Fruit fly (Drosophila melanogaster) whole organism, embryonic: ENCODE measurements around the gene Obp93a.

Source experiments
- Adf1 ChIP-seq: fragments of 200-800 bp; sonication (Bioruptor generic); IDR thresholded peaks from 2 replicates; pipeline ENCODE4 v1.3.6; 2022; ENCODE audit warnings: missing biosample characterization, missing genetic modification characterization
- B-H1 ChIP-seq: fragments of 200-800 bp; sonication (Bioruptor generic); IDR thresholded peaks from 3 replicates; pipeline ENCODE4 v1.3.6; 2022; ENCODE audit warnings: missing biosample characterization, missing genetic modification characterization
- Blimp-1 ChIP-seq: fragments of 200-800 bp; sonication (Bioruptor generic); optimal IDR thresholded peaks from 3 replicates; lab custom pipeline; 2018; ENCODE audit warnings: missing biosample characterization, missing genetic modification characterization, mild to moderate bottlenecking, moderate library complexity, missing genetic modification reagents
- CG13123 ChIP-seq: fragments of 200-800 bp; sonication (Bioruptor generic); optimal IDR thresholded peaks from 2 replicates; lab custom pipeline; 2016; ENCODE audit warnings: missing biosample characterization, missing genetic modification characterization
- CG14965 ChIP-seq: fragments of 200-800 bp; sonication (Bioruptor generic); optimal IDR thresholded peaks from 2 replicates; lab custom pipeline; 2016; ENCODE audit warnings: missing biosample characterization, missing genetic modification characterization, borderline replicate concordance
- CG15011 ChIP-seq: fragments of 200-800 bp; sonication (Bioruptor generic); optimal IDR thresholded peaks from 3 replicates; lab custom pipeline; 2018; ENCODE audit warnings: missing biosample characterization, mild to moderate bottlenecking, missing genetic modification characterization
- CG15479 ChIP-seq: fragments of 200-800 bp; sonication (Bioruptor generic); optimal IDR thresholded peaks from 3 replicates; lab custom pipeline; 2019; ENCODE audit warnings: missing biosample characterization, mild to moderate bottlenecking, missing genetic modification characterization, moderate library complexity
- CG15601 ChIP-seq: fragments of 200-800 bp; sonication (Bioruptor generic); optimal IDR thresholded peaks from 3 replicates; lab custom pipeline; 2019; ENCODE audit warnings: missing biosample characterization, mild to moderate bottlenecking, missing genetic modification characterization, moderate library complexity
- CG1792 ChIP-seq: fragments of 200-800 bp; sonication (Bioruptor generic); optimal IDR thresholded peaks from 2 replicates; lab custom pipeline; 2016; ENCODE audit warnings: missing biosample characterization, missing genetic modification characterization
- CG2678 ChIP-seq: fragments of 200-800 bp; sonication (Bioruptor generic); optimal IDR thresholded peaks from 3 replicates; lab custom pipeline; 2019; ENCODE audit warnings: missing biosample characterization, mild to moderate bottlenecking, missing genetic modification characterization, moderate library complexity
- CG2875 ChIP-seq: fragments of 200-800 bp; sonication (Bioruptor generic); optimal IDR thresholded peaks from 2 replicates; lab custom pipeline; 2017; ENCODE audit warnings: missing biosample characterization, mild to moderate bottlenecking, missing genetic modification characterization, missing genetic modification reagents
- CG3163 ChIP-seq: fragments of 200-800 bp; sonication (Bioruptor generic); optimal IDR thresholded peaks from 3 replicates; lab custom pipeline; 2016; ENCODE audit warnings: missing biosample characterization, missing genetic modification characterization
- CG3281 ChIP-seq: fragments of 200-800 bp; sonication (Bioruptor generic); optimal IDR thresholded peaks from 3 replicates; lab custom pipeline; 2017; ENCODE audit warnings: missing biosample characterization, mild to moderate bottlenecking, missing genetic modification characterization
- CG34224 ChIP-seq: fragments of 200-800 bp; sonication (Bioruptor generic); IDR thresholded peaks from 3 replicates; pipeline ENCODE4 v1.3.6; 2022; ENCODE audit warnings: missing biosample characterization, missing genetic modification characterization; ENCODE audit not compliant: partially characterized antibody
- CG4854 ChIP-seq: fragments of 200-800 bp; sonication (Bioruptor generic); optimal IDR thresholded peaks from 2 replicates; lab custom pipeline; 2016; ENCODE audit warnings: missing biosample characterization, missing genetic modification characterization, inconsistent platforms
- CG5245 ChIP-seq: fragments of 200-800 bp; sonication (Bioruptor generic); optimal IDR thresholded peaks from 3 replicates; lab custom pipeline; 2016; ENCODE audit warnings: missing biosample characterization, missing genetic modification characterization
- CG7372 ChIP-seq: fragments of 200-800 bp; sonication (Bioruptor generic); IDR thresholded peaks from 2 replicates; pipeline ENCODE4 v1.3.6; 2022; ENCODE audit warnings: missing biosample characterization, missing genetic modification characterization
- CG8388 ChIP-seq: fragments of 200-800 bp; sonication (Bioruptor generic); optimal IDR thresholded peaks from 2 replicates; lab custom pipeline; 2019; ENCODE audit warnings: missing biosample characterization, mild to moderate bottlenecking, missing genetic modification characterization, moderate library complexity
- CG8944 ChIP-seq: fragments of 200-800 bp; sonication (Bioruptor generic); optimal IDR thresholded peaks from 3 replicates; lab custom pipeline; 2016; ENCODE audit warnings: missing biosample characterization, missing genetic modification characterization
- CG9609 ChIP-seq: fragments of 200-800 bp; sonication (Bioruptor generic); optimal IDR thresholded peaks from 3 replicates; lab custom pipeline; 2016; ENCODE audit warnings: missing biosample characterization, missing genetic modification characterization
- E2f1 ChIP-seq: fragments of 200-800 bp; sonication (Bioruptor generic); IDR thresholded peaks from 2 replicates; pipeline ENCODE4 v1.3.6; 2022; ENCODE audit warnings: missing biosample characterization, missing genetic modification characterization
- Gug ChIP-seq: fragments of 200-800 bp; sonication (Bioruptor generic); IDR thresholded peaks from 4 replicates; pipeline ENCODE4 v1.3.6; 2022; ENCODE audit warnings: missing biosample characterization, missing genetic modification characterization
- Kr ChIP-seq: fragments of 200-800 bp; sonication (Bioruptor generic); optimal IDR thresholded peaks from 2 replicates; lab custom pipeline; 2017; ENCODE audit warnings: missing biosample characterization, mild to moderate bottlenecking, missing genetic modification characterization
- Lpt ChIP-seq: fragments of >200 bp; optimal IDR thresholded peaks from 2 replicates; lab custom pipeline; 2018; ENCODE audit warnings: missing biosample characterization, missing genetic modification characterization
- NfI ChIP-seq: fragments of 200-800 bp; sonication (Bioruptor generic); optimal IDR thresholded peaks from 3 replicates; lab custom pipeline; 2018; ENCODE audit warnings: missing biosample characterization, mild to moderate bottlenecking, missing genetic modification characterization, moderate library complexity
- Poxn ChIP-seq: fragments of 200-800 bp; sonication (Bioruptor generic); IDR thresholded peaks from 2 replicates; pipeline ENCODE4 v1.3.6; 2022; ENCODE audit warnings: missing biosample characterization, missing genetic modification characterization
- Rx ChIP-seq: fragments of 200-800 bp; sonication (Bioruptor generic); IDR thresholded peaks from 2 replicates; pipeline ENCODE4 v1.3.6; 2022; ENCODE audit warnings: missing biosample characterization, missing genetic modification characterization
- Sin3A ChIP-seq: fragments of >200 bp; optimal IDR thresholded peaks from 2 replicates; lab custom pipeline; 2018
- ap ChIP-seq: fragments of 200-800 bp; sonication (Bioruptor generic); IDR thresholded peaks from 2 replicates; pipeline ENCODE4 v1.3.6; 2022; ENCODE audit warnings: missing biosample characterization, missing genetic modification characterization
- bbx ChIP-seq: fragments of 200-800 bp; sonication (Bioruptor generic); IDR thresholded peaks from 2 replicates; pipeline ENCODE4 v1.3.6; 2022; ENCODE audit warnings: missing biosample characterization, missing genetic modification characterization; ENCODE audit not compliant: partially characterized antibody
- bsh ChIP-seq, 2 experiments: fragments of 200-800 bp; sonication (Bioruptor generic); optimal IDR thresholded peaks; 2 replicates each; lab custom pipeline; 2017 to 2018; ENCODE audit warnings: mild to moderate bottlenecking in 2 of 2, missing biosample characterization in 2 of 2, missing genetic modification characterization in 2 of 2, moderate library complexity in 1 of 2
- cato ChIP-seq: fragments of 200-800 bp; sonication (Bioruptor generic); optimal IDR thresholded peaks from 2 replicates; lab custom pipeline; 2016; ENCODE audit warnings: missing biosample characterization, missing genetic modification characterization, borderline replicate concordance
- dan ChIP-seq: fragments of 200-800 bp; sonication (Bioruptor generic); IDR thresholded peaks from 2 replicates; pipeline ENCODE4 v1.3.6; 2022; ENCODE audit warnings: missing biosample characterization, missing genetic modification characterization
- exex ChIP-seq: fragments of 200-800 bp; sonication (Bioruptor generic); optimal IDR thresholded peaks from 4 replicates; lab custom pipeline; 2018; ENCODE audit warnings: missing biosample characterization, mild to moderate bottlenecking, missing genetic modification characterization, moderate library complexity
- fd96Cb ChIP-seq: fragments of 200-800 bp; sonication (Bioruptor generic); optimal IDR thresholded peaks from 2 replicates; lab custom pipeline; 2018; ENCODE audit warnings: missing biosample characterization, mild to moderate bottlenecking, missing genetic modification characterization, moderate library complexity
- inv ChIP-seq: fragments of 200-800 bp; sonication (Bioruptor generic); IDR thresholded peaks from 2 replicates; pipeline ENCODE4 v1.3.6; 2022; ENCODE audit warnings: missing biosample characterization, missing genetic modification characterization; ENCODE audit not compliant: partially characterized antibody
- lbe ChIP-seq: fragments of 200-800 bp; sonication (Bioruptor generic); optimal IDR thresholded peaks from 2 replicates; lab custom pipeline; 2016; ENCODE audit warnings: missing biosample characterization, mild to moderate bottlenecking, missing genetic modification characterization
- maf-S ChIP-seq: fragments of 200-800 bp; sonication (Bioruptor generic); optimal IDR thresholded peaks from 2 replicates; lab custom pipeline; 2016; ENCODE audit warnings: missing biosample characterization, missing genetic modification characterization
- nom ChIP-seq: fragments of 200-800 bp; sonication (Bioruptor generic); optimal IDR thresholded peaks from 2 replicates; lab custom pipeline; 2017; ENCODE audit warnings: missing biosample characterization, missing genetic modification characterization, mild to moderate bottlenecking, moderate library complexity, missing genetic modification reagents
- org-1 ChIP-seq: fragments of 200-800 bp; sonication (Bioruptor generic); optimal IDR thresholded peaks from 2 replicates; lab custom pipeline; 2017; ENCODE audit warnings: missing biosample characterization, missing genetic modification characterization
- otp ChIP-seq: fragments of 200-800 bp; sonication (Bioruptor generic); IDR thresholded peaks from 3 replicates; pipeline ENCODE4, ENCODE4 v1.3.6; 2022; ENCODE audit warnings: missing biosample characterization, missing genetic modification characterization
- peb ChIP-seq: fragments of 200-800 bp; sonication (Bioruptor generic); IDR thresholded peaks from 2 replicates; pipeline ENCODE4 v1.3.6; 2022; ENCODE audit warnings: missing biosample characterization, missing genetic modification characterization
- pros ChIP-seq: fragments of 200-800 bp; sonication (Bioruptor generic); optimal IDR thresholded peaks from 3 replicates; lab custom pipeline; 2019; ENCODE audit warnings: missing biosample characterization, mild to moderate bottlenecking, missing genetic modification characterization, moderate library complexity
- pum ChIP-seq: fragments of 200-800 bp; sonication (Bioruptor generic); optimal IDR thresholded peaks from 2 replicates; lab custom pipeline; 2016; ENCODE audit warnings: missing biosample characterization, missing genetic modification characterization
- row ChIP-seq: fragments of 200-800 bp; sonication (Bioruptor generic); IDR thresholded peaks from 3 replicates; pipeline ENCODE4 v1.3.6; 2022; ENCODE audit warnings: missing biosample characterization, missing genetic modification characterization
- scrt ChIP-seq: fragments of 200-800 bp; sonication (Bioruptor generic); optimal IDR thresholded peaks from 2 replicates; lab custom pipeline; 2018; ENCODE audit warnings: missing biosample characterization, mild to moderate bottlenecking, missing genetic modification characterization, moderate library complexity
- sna ChIP-seq: fragments of 200-800 bp; sonication (Bioruptor generic); IDR thresholded peaks from 2 replicates; pipeline ENCODE4 v1.3.6; 2022; ENCODE audit warnings: missing biosample characterization, missing genetic modification characterization; ENCODE audit not compliant: partially characterized antibody
- tap ChIP-seq: fragments of 200-800 bp; optimal IDR thresholded peaks from 3 replicates; lab custom pipeline; 2019; ENCODE audit warnings: missing biosample characterization, mild to moderate bottlenecking, missing genetic modification characterization, moderate library complexity
- wdn ChIP-seq: fragments of 200-800 bp; sonication (Bioruptor generic); IDR thresholded peaks from 2 replicates; pipeline ENCODE4 v1.3.6; 2022; ENCODE audit warnings: missing biosample characterization, missing genetic modification characterization
- wor ChIP-seq: fragments of 200-800 bp; sonication (Bioruptor generic); IDR thresholded peaks from 2 replicates; pipeline ENCODE4 v1.3.6; 2022; ENCODE audit warnings: missing biosample characterization, missing genetic modification characterization

The Obp93a gene

DNA sequence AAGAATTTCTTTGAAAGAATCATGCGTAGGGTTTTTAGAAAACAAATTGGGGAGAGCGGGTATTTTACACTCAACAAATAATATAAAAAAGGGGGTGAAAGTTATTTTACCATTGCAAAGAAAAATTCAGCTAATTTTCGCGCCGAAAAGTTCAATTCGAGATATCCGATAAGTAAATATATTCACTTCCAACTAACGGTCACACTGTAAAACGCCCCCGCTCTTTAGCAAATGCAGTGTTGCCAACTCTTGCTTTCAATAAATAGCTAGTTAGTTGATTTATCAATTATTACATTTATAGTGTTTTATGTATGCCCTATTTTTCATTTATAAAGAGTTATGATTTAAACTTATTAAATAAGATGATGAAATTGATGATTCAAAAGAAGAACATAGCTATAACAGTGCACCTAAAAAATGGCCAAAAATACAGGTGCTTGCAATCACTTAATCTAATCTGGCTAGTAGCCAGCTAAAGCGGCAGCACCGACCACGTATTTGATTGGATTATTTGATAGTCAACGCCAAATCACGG, 8.8 kb upstream of the Obp93a start, which contains the start of gene meigo (continued):
- TF ChIP-seq CG15479 (GFP tag; lab: Kevin White, UChicago) (no peak), Blimp-1 (GFP tag; lab: Kevin White, UChicago) (peak; percentile 64), CG15011 (GFP tag; lab: Kevin White, UChicago) (no peak), CG14965 (GFP tag; lab: Kevin White, UChicago) (no peak), maf-S (GFP tag; lab: Kevin White, UChicago) (peak; percentile 43), B-H1 (GFP tag; lab: Robert Waterston, UW) (peak; percentile 45; the same call in 2 of the 3 replicates), inv (no peak), CG34224 (GFP tag; lab: Robert Waterston, UW) (no peak), Kr (GFP tag; lab: Kevin White, UChicago) (no peak), otp (GFP tag; lab: Robert Waterston, UW) (0 out of 3 replicates have a peak, but pooled peaks have one; percentile 25), bsh (GFP tag; optimal IDR thresholded peaks at IDR 0.05; lab: Kevin White, UChicago) (peak in 1 of 2 experiments; percentile 67), cato (GFP tag; lab: Kevin White, UChicago) (peak; percentile 51), CG15601 (tag; lab: Kevin White, UChicago) (peak; percentile 87), Lpt (GFP tag; lab: Kevin White, UChicago) (no peak), exex (tag; lab: Kevin White, UChicago) (no peak), scrt (GFP tag; lab: Kevin White, UChicago) (no peak), CG3281 (GFP tag; lab: Kevin White, UChicago) (peak; percentile 84), CG7372 (GFP tag; lab: Robert Waterston, UW) (peak; percentile 60), ap (no peak), Sin3A (peak; percentile 74), CG1792 (GFP tag; lab: Kevin White, UChicago) (peak; percentile 31), CG2678 (tag; lab: Kevin White, UChicago) (no peak), Poxn (no peak), sna (GFP tag; lab: Robert Waterston, UW) (0 out of 2 replicates have a peak, but pooled peaks have one; percentile 49), bbx (GFP tag; lab: Robert Waterston, UW) (no peak; the same call in 1 of the 2 replicates), fd96Cb (tag; lab: Kevin White, UChicago) (peak; percentile 54), nom (peak; percentile 31), CG5245 (peak; percentile 29), wor (no peak), E2f1 (GFP tag; lab: Robert Waterston, UW) (0 out of 2 replicates have a peak, but pooled peaks have one; percentile 27), CG8944 (peak; percentile 48), pros (GFP tag; lab: Kevin White, UChicago) (no peak), org-1 (GFP tag; lab: Kevin White, UChicago) (no peak), CG8388 (peak; percentile 50), dan (GFP tag; lab: Robert Waterston, UW) (no peak), wdn (no peak), pum (GFP tag; lab: Kevin White, UChicago) (peak; percentile 34), CG4854 (GFP tag; lab: Kevin White, UChicago) (peak; percentile 49), CG9609 (GFP tag; lab: Kevin White, UChicago) (no peak), CG13123 (GFP tag; lab: Kevin White, UChicago) (peak; percentile 44), row (peak; percentile 95), Adf1 (peak; percentile 46; the same call in 1 of the 2 replicates), NfI (peak; percentile 70), lbe (GFP tag; lab: Kevin White, UChicago) (peak; percentile 50), peb (GFP tag; lab: Robert Waterston, UW) (peak; percentile 43; the same call in 1 of the 2 replicates), Gug (GFP tag; lab: Robert Waterston, UW) (peak; percentile 37; the same call in 1 of the 4 replicates), CG2875 (GFP tag; lab: Kevin White, UChicago) (no peak), CG3163 (GFP tag; lab: Kevin White, UChicago) (no peak), Rx (GFP tag; lab: Robert Waterston, UW) (no peak), tap (tag; lab: Kevin White, UChicago) (no peak)
